Worm (Caenorhabditis elegans) whole organism, L4 larva: ENCODE results near the gene vps-29.
A peak's percentile ranks its signal among the peaks of the same experiment; 100 is the strongest.

Experiments used
- aly-2 ChIP-seq: sonication (generic microtip); optimal IDR thresholded peaks from 2 replicates; lab custom pipeline; 2018; ENCODE audit warnings: missing biosample characterization, missing genetic modification characterization
- ceh-44 ChIP-seq: fragments of 200-800 bp; sonication (Bioruptor generic); IDR thresholded peaks from 2 replicates; pipeline ENCODE4 v1.3.6; 2022; ENCODE audit warnings: missing genetic modification reagents, missing genetic modification characterization, missing compliant biosample characterization
- lin-13 ChIP-seq: fragments of 150-350 bp; optimal IDR thresholded peaks from 2 replicates; lab custom pipeline; 2014; ENCODE audit warnings: missing biosample characterization, missing genetic modification reagents, missing genetic modification characterization
- mes-2 ChIP-seq: sonication (generic microtip); optimal IDR thresholded peaks from 2 replicates; lab custom pipeline; 2016; ENCODE audit warnings: missing genotype, mild to moderate bottlenecking, missing genetic modification characterization, missing compliant biosample characterization; ENCODE audit not compliant: poor library complexity, severe bottlenecking
- set-16 ChIP-seq: fragments of 200-800 bp; sonication (Bioruptor generic); IDR thresholded peaks from 2 replicates; pipeline ENCODE4 v1.3.6; 2022; ENCODE audit warnings: missing genetic modification reagents, missing genetic modification characterization, missing compliant biosample characterization

Gene vps-29

DNA sequence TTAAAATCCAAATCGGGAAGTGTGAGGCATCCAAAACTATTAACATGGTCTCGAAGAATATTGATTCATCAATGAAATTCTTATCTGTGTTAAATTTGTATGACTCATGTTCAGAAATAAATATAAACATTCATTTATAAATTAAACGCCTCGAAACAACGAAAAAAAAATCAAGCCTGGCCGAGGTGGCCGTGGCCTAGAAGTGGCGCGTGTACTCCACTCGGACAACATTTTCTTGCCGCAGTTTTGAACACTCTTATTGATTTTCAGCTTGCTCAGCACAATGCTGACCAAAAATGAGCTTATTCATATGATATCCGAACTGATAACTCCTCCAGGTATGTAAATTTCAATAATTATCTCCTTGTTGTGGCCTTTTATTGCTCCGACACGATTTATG, 48.7 kb downstream of the vps-29 start, which contains the start of gene ekl-6 (continued):
- TF ChIP-seq mes-2 (tag; lab: Kevin White, UChicago) = peak; percentile 98
- TF ChIP-seq set-16 (GFP tag; lab: Robert Waterston, UW) = no peak
- TF ChIP-seq ceh-44 (GFP tag; lab: Robert Waterston, UW) = peak; percentile 24; the same call in 1 of the 2 replicates
- no peak for TF ChIP-seq lin-13 (GFP tag; lab: Kevin White, UChicago)
- TF ChIP-seq aly-2 (tag; lab: Kevin White, UChicago) = no peak
